Fruit fly (Drosophila melanogaster) whole organism, embryonic: ENCODE results near the gene east.

Experiments used
- Bteb2 ChIP-seq: fragments of 200-800 bp; sonication (Bioruptor generic); optimal IDR thresholded peaks from 2 replicates; lab custom pipeline; 2016; ENCODE audit warnings: missing biosample characterization, missing genetic modification characterization
- CG14965 ChIP-seq: fragments of 200-800 bp; sonication (Bioruptor generic); optimal IDR thresholded peaks from 2 replicates; lab custom pipeline; 2016; ENCODE audit warnings: missing biosample characterization, missing genetic modification characterization, borderline replicate concordance
- CG15514 ChIP-seq: fragments of 200-800 bp; sonication (Bioruptor generic); optimal IDR thresholded peaks from 3 replicates; lab custom pipeline; 2017; ENCODE audit warnings: missing biosample characterization, missing genetic modification characterization, mild to moderate bottlenecking, moderate library complexity, missing genetic modification reagents
- CG16779 ChIP-seq: fragments of 200-800 bp; sonication (Bioruptor generic); IDR thresholded peaks from 2 replicates; pipeline ENCODE4 v1.3.6; 2022; ENCODE audit warnings: missing biosample characterization, missing genetic modification characterization
- CG5245 ChIP-seq: fragments of 200-800 bp; sonication (Bioruptor generic); optimal IDR thresholded peaks from 3 replicates; lab custom pipeline; 2016; ENCODE audit warnings: missing biosample characterization, missing genetic modification characterization
- Dp ChIP-seq: fragments of 200-800 bp; sonication (Bioruptor generic); optimal IDR thresholded peaks from 2 replicates; lab custom pipeline; 2018; ENCODE audit warnings: missing biosample characterization, mild to moderate bottlenecking, missing genetic modification characterization, moderate library complexity
- Hmx ChIP-seq: fragments of 200-800 bp; sonication (Bioruptor generic); optimal IDR thresholded peaks from 2 replicates; lab custom pipeline; 2016; ENCODE audit warnings: missing biosample characterization, missing genetic modification characterization
- Jarid2 ChIP-seq: fragments of 200-800 bp; sonication (Bioruptor generic); optimal IDR thresholded peaks from 3 replicates; lab custom pipeline; 2017; ENCODE audit warnings: mild to moderate bottlenecking, missing biosample characterization, missing genetic modification reagents, missing genetic modification characterization
- Mes4 ChIP-seq: fragments of 200-800 bp; sonication (Bioruptor generic); optimal IDR thresholded peaks from 2 replicates; lab custom pipeline; 2016; ENCODE audit warnings: missing biosample characterization, missing genetic modification characterization
- TFAM ChIP-seq: fragments of 200-800 bp; sonication (Bioruptor generic); optimal IDR thresholded peaks from 2 replicates; lab custom pipeline; 2017; ENCODE audit warnings: missing biosample characterization, missing genetic modification characterization, inconsistent platforms
- kni ChIP-seq: fragments of 200-800 bp; sonication (Bioruptor generic); optimal IDR thresholded peaks from 3 replicates; lab custom pipeline; 2017; ENCODE audit warnings: mild to moderate bottlenecking, missing biosample characterization, missing genetic modification reagents, missing genetic modification characterization
- lola ChIP-seq, 3 experiments: fragments of >200 bp in 2 of 3; fragments of 200-800 bp in 1 of 3; sonication (Bioruptor generic) in 1 of 3; optimal IDR thresholded peaks; 2 replicates each; lab custom pipeline; 2017 to 2019; ENCODE audit warnings: missing biosample characterization in 3 of 3, missing genetic modification characterization in 3 of 3, mild to moderate bottlenecking in 1 of 3, moderate library complexity in 1 of 3
- mld ChIP-seq: fragments of 200-800 bp; sonication (Bioruptor generic); IDR thresholded peaks from 3 replicates; pipeline ENCODE4 v1.3.6; 2022; ENCODE audit warnings: missing biosample characterization, missing genetic modification characterization; ENCODE audit not compliant: partially characterized antibody
- peb ChIP-seq: fragments of 200-800 bp; sonication (Bioruptor generic); IDR thresholded peaks from 2 replicates; pipeline ENCODE4 v1.3.6; 2022; ENCODE audit warnings: missing biosample characterization, missing genetic modification characterization

dm6 chrX:2041312-2041918 lies 30.8 kb downstream of the east start, which contains the start of gene CG4313:
- TF ChIP-seq mld (GFP tag; lab: Robert Waterston, UW): peak; percentile 74; the same call in 2 of the 3 replicates
- no peak for TF ChIP-seq CG16779 (GFP tag; lab: Robert Waterston, UW)
- no peak for TF ChIP-seq Jarid2 (GFP tag; lab: Kevin White, UChicago)
- peak; percentile 58 for TF ChIP-seq CG5245 (GFP tag; lab: Kevin White, UChicago)
- TF ChIP-seq lola (GFP tag; optimal IDR thresholded peaks at IDR 0.05; lab: Kevin White, UChicago): peak in 1 of 3 experiments; percentile 60
- TF ChIP-seq TFAM (GFP tag; lab: Kevin White, UChicago): no peak
- peak; percentile 23 for TF ChIP-seq Bteb2
- TF ChIP-seq peb (GFP tag; lab: Robert Waterston, UW): no peak
- TF ChIP-seq kni: peak; percentile 21
- peak; percentile 7 for TF ChIP-seq Hmx
- TF ChIP-seq CG15514 (GFP tag; lab: Kevin White, UChicago): peak; percentile 49
- TF ChIP-seq CG14965 (GFP tag; lab: Kevin White, UChicago): no peak
- TF ChIP-seq Mes4 (GFP tag; lab: Kevin White, UChicago): peak; percentile 60
- no peak for TF ChIP-seq Dp (GFP tag; lab: Kevin White, UChicago)
